Worm (Caenorhabditis elegans) whole organism, midembryonic: ENCODE results near the gene C08G9.2.
"Not testable (repeated sequence)": the region's sequence is repeated elsewhere in the genome, so short reads cannot be mapped to it uniquely, and the experiment has no call there.

Experiments
- T22C8.4 ChIP-seq: fragments of 200-800 bp; sonication (Bioruptor generic); IDR thresholded peaks from 2 replicates; pipeline ENCODE4 v1.3.6; 2022; ENCODE audit warnings: missing genetic modification characterization, missing compliant biosample characterization
- cog-1 ChIP-seq: sonication (generic microtip); optimal IDR thresholded peaks from 2 replicates; lab custom pipeline; 2016; ENCODE audit warnings: missing genetic modification characterization, missing compliant biosample characterization
- flt-1 ChIP-seq: fragments of 200-800 bp; sonication (Bioruptor generic); IDR thresholded peaks from 2 replicates; pipeline ENCODE4 v1.3.6; 2022; ENCODE audit warnings: missing genetic modification characterization, missing compliant biosample characterization
- klf-2 ChIP-seq: fragments of 200-800 bp; sonication (Bioruptor generic); conservative IDR thresholded peaks from 2 replicates; pipeline ENCODE4 v1.3.6; 2022; ENCODE audit warnings: missing genetic modification reagents, missing genetic modification characterization, missing compliant biosample characterization
- med-1 ChIP-seq: sonication (generic microtip); optimal IDR thresholded peaks from 2 replicates; lab custom pipeline; 2017; ENCODE audit warnings: missing genetic modification characterization, mild to moderate bottlenecking, missing compliant biosample characterization, antibody characterized with exemption, missing genetic modification reagents; ENCODE audit not compliant: insufficient read depth
- ref-1 ChIP-seq: fragments of 200-800 bp; sonication (Bioruptor generic); conservative IDR thresholded peaks from 2 replicates; pipeline ENCODE4 v1.3.6; 2022; ENCODE audit warnings: missing genetic modification reagents, missing genetic modification characterization, missing compliant biosample characterization
- tab-1 ChIP-seq: fragments of 200-800 bp; sonication (Bioruptor generic); IDR thresholded peaks from 2 replicates; pipeline ENCODE4 v1.3.6; 2022; ENCODE audit warnings: missing genetic modification characterization, missing compliant biosample characterization
- ztf-23 ChIP-seq: fragments of 200-800 bp; sonication (Bioruptor generic); IDR thresholded peaks from 2 replicates; pipeline ENCODE4 v1.3.6; 2022; ENCODE audit warnings: missing genetic modification reagents, missing genetic modification characterization, missing compliant biosample characterization
- ztf-29 ChIP-seq: fragments of 200-800 bp; sonication (Bioruptor generic); IDR thresholded peaks from 2 replicates; pipeline ENCODE4 v1.3.6; 2022; ENCODE audit warnings: missing genetic modification reagents, missing genetic modification characterization, missing compliant biosample characterization

C08G9.2 gene

ce11 chrIV:7646861-7647260 is 25.9 kb downstream of the C08G9.2 start:
- TF ChIP-seq flt-1: no peak
- no peak for TF ChIP-seq klf-2
- TF ChIP-seq med-1 (GFP tag; lab: Kevin White, UChicago): no peak
- TF ChIP-seq tab-1 (GFP tag; lab: Robert Waterston, UW): no peak
- TF ChIP-seq ref-1 (GFP tag; lab: Robert Waterston, UW): no peak
- TF ChIP-seq ztf-29: no peak
- TF ChIP-seq ztf-23 (GFP tag; lab: Robert Waterston, UW): no peak
- TF ChIP-seq cog-1: no peak

ce11 chrIV:7646119-7646518 is 26.7 kb downstream of the C08G9.2 start, which contains the start of gene hmg-5:
Gene hmg-5, minus strand, starts transcription at chrIV:7646219.
- no peak for TF ChIP-seq klf-2
- TF ChIP-seq T22C8.4 (GFP tag; lab: Robert Waterston, UW): no peak
- TF ChIP-seq ref-1 (GFP tag; lab: Robert Waterston, UW): no peak
- TF ChIP-seq tab-1 (GFP tag; lab: Robert Waterston, UW): no peak
- TF ChIP-seq flt-1: no peak
- TF ChIP-seq ztf-29: no peak
- no peak for TF ChIP-seq med-1 (GFP tag; lab: Kevin White, UChicago)
- TF ChIP-seq ztf-23 (GFP tag; lab: Robert Waterston, UW): no peak
- no peak for TF ChIP-seq cog-1

DNA sequence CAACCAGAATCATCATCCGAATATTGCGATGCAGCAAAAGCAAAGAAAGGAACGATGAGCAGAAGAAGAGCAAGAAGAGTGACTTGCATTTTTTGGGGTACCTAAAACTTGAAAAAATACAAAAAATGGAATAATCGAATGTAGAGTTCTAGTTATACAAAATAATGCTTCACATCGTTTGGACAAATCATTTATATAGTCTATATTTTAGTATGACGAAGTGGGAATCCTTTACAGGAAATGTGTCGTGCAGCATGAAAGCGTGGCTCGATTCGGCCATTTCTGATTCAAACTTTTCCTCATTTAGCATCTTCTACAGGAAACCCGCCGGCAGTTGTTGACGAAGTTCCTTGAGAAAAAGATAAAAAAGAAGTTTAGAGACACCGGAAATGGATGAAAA is 29.8 kb downstream of the C08G9.2 start, which contains the start of gene nlp-20:
Gene nlp-20 (minus strand): TSS at position 101 of the 400 bp plus-strand sequence.
- no peak for TF ChIP-seq klf-2
- TF ChIP-seq tab-1 (GFP tag; lab: Robert Waterston, UW): no peak
- no peak for TF ChIP-seq ztf-29
- TF ChIP-seq ref-1 (GFP tag; lab: Robert Waterston, UW): no peak

- TF ChIP-seq klf-2 (no peak), cog-1 (no peak), ztf-23 (GFP tag; lab: Robert Waterston, UW) (no peak), tab-1 (GFP tag; lab: Robert Waterston, UW) (no peak), med-1 (GFP tag; lab: Kevin White, UChicago) (no peak), ztf-29 (no peak), ref-1 (GFP tag; lab: Robert Waterston, UW) (no peak), flt-1 (no peak), T22C8.4 (GFP tag; lab: Robert Waterston, UW) (no peak)
These were observed 31.0 kb downstream of the C08G9.2 start, which contains the start of gene nep-16 for ce11 chrIV:7641758-7642157. Gene nep-16, minus strand, starts transcription at chrIV:7641858.

ce11 chrIV:7634578-7634977 is 38.2 kb downstream of the C08G9.2 start, which contains the start of gene warf-1:
Gene warf-1, plus strand, starts transcription at chrIV:7634786.
- not testable (repeated sequence) for TF ChIP-seq tab-1 (GFP tag; lab: Robert Waterston, UW); klf-2; ref-1 (GFP tag; lab: Robert Waterston, UW)

DNA sequence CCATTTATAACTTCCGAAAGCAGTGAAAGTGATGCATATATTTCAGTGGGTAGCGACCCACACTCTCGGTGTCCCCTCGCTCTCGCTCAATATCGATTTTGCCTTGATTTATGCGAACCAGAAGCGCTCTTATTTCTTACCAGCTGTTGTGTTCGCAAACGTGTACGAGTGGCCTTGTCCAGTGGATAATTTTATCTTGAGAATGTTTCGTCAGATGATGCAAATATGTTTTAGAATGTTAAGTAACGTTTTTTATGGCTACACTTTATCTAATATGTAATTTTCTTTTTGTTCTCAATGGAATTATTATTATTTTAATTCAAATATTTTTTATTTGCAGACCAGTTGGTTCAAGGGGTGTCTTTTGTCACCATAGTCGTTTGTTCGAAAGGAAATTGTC is 39.8 kb downstream of the C08G9.2 start, which contains the start of gene plp-1:
Gene plp-1 (plus strand): TSS at position 341 of the 400 bp plus-strand sequence.
- TF ChIP-seq med-1 (GFP tag; lab: Kevin White, UChicago) (no peak), klf-2 (no peak), flt-1 (no peak), ztf-23 (GFP tag; lab: Robert Waterston, UW) (no peak), cog-1 (no peak), T22C8.4 (GFP tag; lab: Robert Waterston, UW) (no peak), tab-1 (GFP tag; lab: Robert Waterston, UW) (no peak), ref-1 (GFP tag; lab: Robert Waterston, UW) (no peak), ztf-29 (no peak)

- TF ChIP-seq T22C8.4 (GFP tag; lab: Robert Waterston, UW): no peak
- TF ChIP-seq ztf-29: no peak
- TF ChIP-seq cog-1: no peak
- no peak for TF ChIP-seq klf-2
- TF ChIP-seq ztf-23 (GFP tag; lab: Robert Waterston, UW): no peak
- no peak for TF ChIP-seq flt-1
- TF ChIP-seq ref-1 (GFP tag; lab: Robert Waterston, UW): no peak
- no peak for TF ChIP-seq med-1 (GFP tag; lab: Kevin White, UChicago)
- no peak for TF ChIP-seq tab-1 (GFP tag; lab: Robert Waterston, UW)
These were observed 40.2 kb downstream of the C08G9.2 start, which contains the start of gene F45E4.6 for ce11 chrIV:7632535-7632934. Gene F45E4.6, minus strand, starts transcription at chrIV:7632548.

ce11 chrIV:7628942-7629341 is 43.8 kb downstream of the C08G9.2 start, which contains the start of gene F45E4.5:
Gene F45E4.5, minus strand, starts transcription at chrIV:7629042.
- no peak for TF ChIP-seq cog-1
- TF ChIP-seq ztf-29: no peak
- no peak for TF ChIP-seq klf-2
- no peak for TF ChIP-seq ztf-23 (GFP tag; lab: Robert Waterston, UW)
- no peak for TF ChIP-seq T22C8.4 (GFP tag; lab: Robert Waterston, UW)
- no peak for TF ChIP-seq flt-1
- no peak for TF ChIP-seq med-1 (GFP tag; lab: Kevin White, UChicago)
- TF ChIP-seq ref-1 (GFP tag; lab: Robert Waterston, UW): no peak
- TF ChIP-seq tab-1 (GFP tag; lab: Robert Waterston, UW): no peak

- TF ChIP-seq med-1 (GFP tag; lab: Kevin White, UChicago) (no peak), cog-1 (no peak), klf-2 (no peak), ztf-29 (no peak), T22C8.4 (GFP tag; lab: Robert Waterston, UW) (no peak)
These were observed 48.9 kb downstream of the C08G9.2 start for ce11 chrIV:7623868-7624267.

- TF ChIP-seq cog-1: no peak
- TF ChIP-seq med-1 (GFP tag; lab: Kevin White, UChicago): no peak
- TF ChIP-seq ztf-29: no peak
- TF ChIP-seq ztf-23 (GFP tag; lab: Robert Waterston, UW): no peak
- no peak for TF ChIP-seq flt-1
- no peak for TF ChIP-seq tab-1 (GFP tag; lab: Robert Waterston, UW)
- TF ChIP-seq ref-1 (GFP tag; lab: Robert Waterston, UW): no peak
- no peak for TF ChIP-seq T22C8.4 (GFP tag; lab: Robert Waterston, UW)
- no peak for TF ChIP-seq klf-2
These were observed 49.7 kb downstream of the C08G9.2 start for ce11 chrIV:7623078-7623477.
